Worm (Caenorhabditis elegans) whole organism, mixed stage, embryonic: Measurements from ENCODE around the gene T28A8.3.
"Not testable (repeated sequence)": the region's sequence is repeated elsewhere in the genome, so short reads cannot be mapped to it uniquely, and the experiment has no call there.

Source experiments
- M03D4.4 ChIP-seq: sonication (generic microtip); optimal IDR thresholded peaks from 2 replicates; lab custom pipeline; 2017; ENCODE audit warnings: mild to moderate bottlenecking, missing genetic modification characterization, missing compliant biosample characterization
- bed-3 ChIP-seq: fragments of 200-800 bp; sonication (Bioruptor generic); optimal IDR thresholded peaks from 3 replicates; lab custom pipeline; 2018; ENCODE audit warnings: mild to moderate bottlenecking, missing genetic modification characterization, moderate library complexity, missing compliant biosample characterization
- blmp-1 ChIP-seq: fragments of 150-350 bp; optimal IDR thresholded peaks from 2 replicates; lab custom pipeline; 2014; ENCODE audit warnings: missing biosample characterization, missing genetic modification characterization
- ceh-39 ChIP-seq: fragments of 150-350 bp; optimal IDR thresholded peaks from 2 replicates; lab custom pipeline; 2014; ENCODE audit warnings: missing biosample characterization, missing genetic modification characterization
- ceh-43 ChIP-seq: fragments of 200-800 bp; sonication (Bioruptor generic); optimal IDR thresholded peaks from 2 replicates; lab custom pipeline; 2018; ENCODE audit warnings: mild to moderate bottlenecking, missing genetic modification characterization, moderate library complexity, missing compliant biosample characterization
- ceh-83 ChIP-seq: fragments of 200-800 bp; sonication (Bioruptor generic); optimal IDR thresholded peaks from 2 replicates; lab custom pipeline; 2018; ENCODE audit warnings: mild to moderate bottlenecking, missing genetic modification characterization, missing compliant biosample characterization
- drap-1 ChIP-seq: fragments of 200-800 bp; sonication (Bioruptor generic); optimal IDR thresholded peaks from 3 replicates; lab custom pipeline; 2018; ENCODE audit warnings: mild to moderate bottlenecking, missing genetic modification characterization, missing compliant biosample characterization
- elt-3 ChIP-seq: fragments of 150-350 bp; optimal IDR thresholded peaks from 2 replicates; lab custom pipeline; 2014; ENCODE audit warnings: missing biosample characterization, missing genetic modification characterization
- flh-1 ChIP-seq: fragments of 200-800 bp; sonication (Bioruptor generic); optimal IDR thresholded peaks from 2 replicates; lab custom pipeline; 2018; ENCODE audit warnings: mild to moderate bottlenecking, missing genetic modification characterization, moderate library complexity, missing compliant biosample characterization
- ham-2 ChIP-seq: fragments of 200-800 bp; sonication (Bioruptor generic); optimal IDR thresholded peaks from 2 replicates; lab custom pipeline; 2018; ENCODE audit warnings: mild to moderate bottlenecking, missing genetic modification characterization, missing compliant biosample characterization
- hlh-1 ChIP-seq: fragments of 150-350 bp; optimal IDR thresholded peaks from 2 replicates; lab custom pipeline; 2014; ENCODE audit warnings: missing biosample characterization, missing genetic modification reagents, missing genetic modification characterization
- lin-13 ChIP-seq: fragments of 150-350 bp; optimal IDR thresholded peaks from 2 replicates; lab custom pipeline; 2014; ENCODE audit warnings: missing biosample characterization, missing genetic modification characterization
- lin-32 ChIP-seq: fragments of 200-800 bp; sonication (Bioruptor generic); optimal IDR thresholded peaks from 2 replicates; lab custom pipeline; 2018; ENCODE audit warnings: mild to moderate bottlenecking, missing genetic modification characterization, missing compliant biosample characterization
- lsy-2 ChIP-seq: fragments of 150-350 bp; optimal IDR thresholded peaks from 2 replicates; lab custom pipeline; 2014; ENCODE audit warnings: missing biosample characterization, missing genetic modification characterization
- mab-5 ChIP-seq: fragments of 150-350 bp; optimal IDR thresholded peaks from 2 replicates; lab custom pipeline; 2014; ENCODE audit warnings: missing biosample characterization, missing genetic modification characterization
- mep-1 ChIP-seq: fragments of 150-350 bp; optimal IDR thresholded peaks from 2 replicates; lab custom pipeline; 2017; ENCODE audit warnings: missing biosample characterization, missing genetic modification reagents, missing genetic modification characterization, inconsistent platforms
- mls-2 ChIP-seq: sonication (generic microtip); optimal IDR thresholded peaks from 2 replicates; lab custom pipeline; 2016; ENCODE audit warnings: mild to moderate bottlenecking, missing genetic modification characterization, moderate library complexity, missing compliant biosample characterization
- nhr-12 ChIP-seq: fragments of 150-350 bp; optimal IDR thresholded peaks from 2 replicates; lab custom pipeline; 2014; ENCODE audit warnings: missing biosample characterization, missing genetic modification characterization
- nhr-2 ChIP-seq: fragments of 150-350 bp; optimal IDR thresholded peaks from 2 replicates; lab custom pipeline; 2014; ENCODE audit warnings: missing biosample characterization, missing genetic modification characterization
- nhr-237 ChIP-seq: fragments of 150-350 bp; optimal IDR thresholded peaks from 2 replicates; lab custom pipeline; 2014; ENCODE audit warnings: missing biosample characterization, missing genetic modification characterization
- nhr-28 ChIP-seq: fragments of 150-350 bp; optimal IDR thresholded peaks from 2 replicates; lab custom pipeline; 2014; ENCODE audit warnings: missing biosample characterization, missing genetic modification characterization
- nhr-76 ChIP-seq: sonication (generic microtip); optimal IDR thresholded peaks from 2 replicates; lab custom pipeline; 2017; ENCODE audit warnings: missing biosample characterization, missing genetic modification characterization
- pha-4 ChIP-seq: fragments of 150-350 bp; optimal IDR thresholded peaks from 2 replicates; lab custom pipeline; 2018; ENCODE audit warnings: missing biosample characterization, missing genetic modification reagents, missing genetic modification characterization
- sem-2 ChIP-seq: fragments of 200-800 bp; sonication (Bioruptor generic); optimal IDR thresholded peaks from 2 replicates; lab custom pipeline; 2018; ENCODE audit warnings: mild to moderate bottlenecking, missing genetic modification characterization, missing compliant biosample characterization
- snpc-4 ChIP-seq: fragments of 150-350 bp; optimal IDR thresholded peaks from 2 replicates; lab custom pipeline; 2014; ENCODE audit warnings: missing biosample characterization, missing genetic modification characterization
- sptf-1 ChIP-seq: sonication (generic microtip); optimal IDR thresholded peaks from 2 replicates; lab custom pipeline; 2017; ENCODE audit warnings: mild to moderate bottlenecking, missing genetic modification characterization, moderate library complexity, missing compliant biosample characterization
- tbx-8 ChIP-seq: fragments of 200-800 bp; sonication (Bioruptor generic); optimal IDR thresholded peaks from 2 replicates; lab custom pipeline; 2018; ENCODE audit warnings: mild to moderate bottlenecking, missing genetic modification characterization, moderate library complexity, missing compliant biosample characterization
- unc-120 ChIP-seq: sonication (generic microtip); optimal IDR thresholded peaks from 2 replicates; lab custom pipeline; 2017; ENCODE audit warnings: missing genetic modification characterization, missing compliant biosample characterization; ENCODE audit not compliant: poor library complexity, severe bottlenecking
- unc-39 ChIP-seq: fragments of 150-350 bp; optimal IDR thresholded peaks from 2 replicates; lab custom pipeline; 2014; ENCODE audit warnings: missing biosample characterization, missing genetic modification characterization
- unc-62 ChIP-seq: fragments of 150-350 bp; optimal IDR thresholded peaks from 2 replicates; lab custom pipeline; 2014; ENCODE audit warnings: missing biosample characterization, missing genetic modification reagents, missing genetic modification characterization
- zip-8 ChIP-seq: fragments of 150-350 bp; optimal IDR thresholded peaks from 2 replicates; lab custom pipeline; 2014; ENCODE audit warnings: missing biosample characterization, missing genetic modification characterization
- ztf-11 ChIP-seq: fragments of 150-350 bp; optimal IDR thresholded peaks from 2 replicates; lab custom pipeline; 2014; ENCODE audit warnings: missing biosample characterization, missing genetic modification characterization

T28A8.3 gene

ce11 chrIII:13484024-13484423, 21.8 kb upstream of the T28A8.3 start, which contains the start of gene acc-4:
acc-4 (minus strand) TSS chrIII:13484124.
- TF ChIP-seq bed-3 (no peak), nhr-12 (no peak), ceh-43 (no peak), nhr-2 (no peak), unc-62 (GFP tag; lab: Kevin White, UChicago) (no peak)

- TF ChIP-seq blmp-1 (no peak), snpc-4 (tag; lab: Kevin White, UChicago) (no peak), zip-8 (no peak), tbx-8 (GFP tag; lab: Kevin White, UChicago) (no peak), hlh-1 (tag; lab: Kevin White, UChicago) (no peak), unc-120 (tag; lab: Kevin White, UChicago) (no peak), unc-62 (GFP tag; lab: Kevin White, UChicago) (no peak), mls-2 (tag; lab: Kevin White, UChicago) (no peak), flh-1 (no peak), sptf-1 (tag; lab: Kevin White, UChicago) (no peak), elt-3 (no peak)
Measured at ce11 chrIII:13492377-13492776, 13.4 kb upstream of the T28A8.3 start, which contains the start of gene twk-40. twk-40 (minus strand) TSS chrIII:13492477.

DNA sequence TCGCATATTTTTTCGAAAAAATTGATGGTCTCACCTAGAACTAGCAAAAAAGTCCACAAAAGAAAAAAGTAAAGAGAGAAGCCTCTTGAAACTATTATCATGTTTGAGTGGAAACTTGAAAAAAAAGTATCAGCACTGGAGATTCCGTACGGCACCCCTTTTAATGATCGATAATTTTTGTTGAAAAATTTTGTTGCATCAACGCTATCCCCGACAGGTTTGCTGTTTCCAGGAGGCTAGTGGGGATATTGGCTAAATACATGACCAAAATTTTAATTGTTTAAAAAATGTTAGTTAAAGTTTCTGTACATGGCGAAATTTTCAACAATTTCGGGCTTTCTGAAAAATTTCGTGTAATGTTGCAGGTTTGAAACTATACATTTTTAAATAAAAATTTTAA, 10.2 kb upstream of the T28A8.3 start, which contains the start of gene T28A8.2:
Gene T28A8.2 (minus strand): TSS at position 101 of the 400 bp plus-strand sequence.
- no peak for TF ChIP-seq zip-8
- no peak for TF ChIP-seq drap-1 (GFP tag; lab: Kevin White, UChicago)
- no peak for TF ChIP-seq lin-13 (tag; lab: Kevin White, UChicago)
- no peak for TF ChIP-seq sem-2 (GFP tag; lab: Kevin White, UChicago)
- no peak for TF ChIP-seq lin-32 (GFP tag; lab: Kevin White, UChicago)
- no peak for TF ChIP-seq nhr-2
- no peak for TF ChIP-seq ceh-83 (GFP tag; lab: Kevin White, UChicago)
- TF ChIP-seq mls-2 (tag; lab: Kevin White, UChicago), result no peak
- no peak for TF ChIP-seq unc-62 (GFP tag; lab: Kevin White, UChicago)
- no peak for TF ChIP-seq mab-5 (tag; lab: Kevin White, UChicago)
- no peak for TF ChIP-seq M03D4.4 (tag; lab: Kevin White, UChicago)
- TF ChIP-seq nhr-76 (tag; lab: Kevin White, UChicago), result no peak
- TF ChIP-seq unc-39, result no peak
- no peak for TF ChIP-seq nhr-237 (tag; lab: Kevin White, UChicago)
- TF ChIP-seq blmp-1, result no peak
- no peak for TF ChIP-seq snpc-4 (tag; lab: Kevin White, UChicago)
- no peak for TF ChIP-seq unc-120 (tag; lab: Kevin White, UChicago)
- TF ChIP-seq ham-2, result no peak
- TF ChIP-seq lsy-2 (tag; lab: Kevin White, UChicago), result no peak
- no peak for TF ChIP-seq ztf-11 (tag; lab: Kevin White, UChicago)

DNA sequence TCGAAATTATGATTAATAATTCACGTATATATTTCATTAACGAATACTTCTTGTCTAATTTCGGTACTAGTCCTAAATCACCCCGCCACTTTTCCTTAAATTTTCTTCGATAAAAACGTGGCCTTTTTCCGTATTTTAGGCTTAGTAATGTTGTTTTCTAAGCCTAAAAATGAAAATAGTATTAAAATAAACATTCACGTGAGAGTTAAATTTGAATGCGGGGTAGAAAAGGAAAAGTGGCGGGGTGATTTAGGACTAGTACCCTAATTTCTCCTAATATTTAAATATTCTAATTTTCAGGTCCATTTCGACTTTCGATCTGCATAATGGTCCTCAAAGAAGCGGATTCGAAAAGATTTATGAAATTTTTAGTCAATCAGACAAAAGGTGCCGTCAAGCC, 6.9 kb upstream of the T28A8.3 start, which contains the start of gene T28A8.6:
Gene T28A8.6 (plus strand): TSS at position 301 of the 400 bp plus-strand sequence.
- not testable (repeated sequence) for TF ChIP-seq M03D4.4 (tag; lab: Kevin White, UChicago); nhr-12; unc-120 (tag; lab: Kevin White, UChicago)
- TF ChIP-seq, all 35 proteins: peak for 0; not testable (repeated sequence) for 35

DNA sequence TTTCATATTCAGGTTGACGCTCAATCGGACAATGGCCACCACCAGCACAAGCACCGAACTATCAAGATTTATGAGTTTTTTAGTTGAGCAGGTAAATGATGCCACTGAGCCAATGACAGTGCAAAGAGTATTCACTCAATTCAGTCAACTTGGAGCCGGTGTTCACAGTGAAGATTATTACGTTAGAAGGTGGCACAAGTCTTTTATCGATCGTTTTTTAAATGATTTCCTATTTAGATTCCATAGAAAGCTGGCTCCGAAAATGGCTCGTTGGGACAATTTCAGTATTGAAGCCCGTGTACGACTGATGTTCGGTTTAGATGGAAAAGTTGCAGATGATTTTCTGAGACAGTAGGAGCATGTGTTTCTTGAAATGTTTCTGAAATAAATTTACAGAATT, 4.2 kb upstream of the T28A8.3 start, which contains the start of gene T28A8.5:
Gene T28A8.5 (plus strand): TSS at position 32 of the 400 bp plus-strand sequence.
- TF ChIP-seq ham-2 (no peak), mep-1 (tag; lab: Kevin White, UChicago) (no peak), nhr-28 (tag; lab: Kevin White, UChicago) (no peak), bed-3 (no peak), ceh-39 (tag; lab: Kevin White, UChicago) (no peak), unc-120 (tag; lab: Kevin White, UChicago) (no peak), flh-1 (no peak), lin-13 (tag; lab: Kevin White, UChicago) (no peak), pha-4 (tag; lab: Kevin White, UChicago) (no peak)
